Worm (Caenorhabditis elegans): ENCODE measurements around the gene Y82E9BR.3.

DNA sequence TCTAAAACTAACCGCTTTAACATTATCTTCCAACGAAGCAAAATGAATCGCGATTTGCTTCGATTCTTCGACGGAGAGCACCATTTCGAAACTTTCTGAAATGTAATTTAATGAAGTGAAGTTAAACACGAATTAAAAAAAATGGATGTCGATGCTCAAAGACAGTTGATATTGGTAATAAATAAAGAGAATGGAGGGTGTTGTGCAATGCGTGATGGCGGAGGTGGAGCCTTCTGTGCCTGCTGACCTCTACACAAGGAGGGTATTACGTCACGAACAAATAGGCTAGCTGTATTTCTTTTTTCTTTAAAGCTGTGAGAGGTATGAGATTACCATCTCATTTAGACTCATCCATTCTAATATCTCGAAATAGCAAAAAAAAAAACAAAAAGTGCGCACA lies 36.7 kb downstream of the Y82E9BR.3 start, which contains the start of gene Y82E9BR.17:
- TF ChIP-seq W03F9.2 (tag; optimal IDR thresholded peaks at IDR 0.05) (no peak), dao-5 (tag; optimal IDR thresholded peaks at IDR 0.05) (no peak), him-1 (tag; optimal IDR thresholded peaks at IDR 0.05) (no peak)

Measured in whole organism, L4/young adult.